Worm (Caenorhabditis elegans) whole organism, early embryonic: ENCODE data around the gene ldh-1.

Experiments
- B0310.2 ChIP-seq: sonication (generic microtip); optimal IDR thresholded peaks from 2 replicates; lab custom pipeline; 2016; ENCODE audit warnings: mild to moderate bottlenecking, missing genetic modification characterization, missing compliant biosample characterization
- F13C5.2 ChIP-seq: sonication (generic microtip); optimal IDR thresholded peaks from 2 replicates; lab custom pipeline; 2017; ENCODE audit warnings: mild to moderate bottlenecking, missing genetic modification characterization, inconsistent platforms, missing compliant biosample characterization
- aly-1 ChIP-seq: sonication (generic microtip); optimal IDR thresholded peaks from 2 replicates; lab custom pipeline; 2016; ENCODE audit warnings: missing genetic modification characterization, missing compliant biosample characterization
- ama-1 ChIP-seq: fragments of 150-350 bp; optimal IDR thresholded peaks from 2 replicates; lab custom pipeline; 2014
- ceh-13 ChIP-seq: fragments of 200-800 bp; sonication (Bioruptor generic); optimal IDR thresholded peaks from 2 replicates; lab custom pipeline; 2018; ENCODE audit warnings: mild to moderate bottlenecking, missing genetic modification characterization, missing compliant biosample characterization
- ceh-36 ChIP-seq: sonication (generic microtip); optimal IDR thresholded peaks from 2 replicates; lab custom pipeline; 2016; ENCODE audit warnings: missing genetic modification characterization, inconsistent platforms, missing compliant biosample characterization
- ets-7 ChIP-seq: sonication (generic microtip); optimal IDR thresholded peaks from 2 replicates; lab custom pipeline; 2016; ENCODE audit warnings: missing genotype, missing genetic modification characterization, missing compliant biosample characterization
- flt-1 ChIP-seq: fragments of 200-800 bp; sonication (Bioruptor generic); IDR thresholded peaks from 2 replicates; pipeline ENCODE4 v1.3.6; 2022; ENCODE audit warnings: missing genetic modification characterization, missing compliant biosample characterization
- hmbx-1 ChIP-seq: sonication (generic microtip); optimal IDR thresholded peaks from 2 replicates; lab custom pipeline; 2016; ENCODE audit warnings: mild to moderate bottlenecking, missing genetic modification characterization, missing compliant biosample characterization
- hmg-4 ChIP-seq: fragments of 200-800 bp; sonication (Bioruptor generic); optimal IDR thresholded peaks from 2 replicates; lab custom pipeline; 2018; ENCODE audit warnings: mild to moderate bottlenecking, missing genetic modification characterization, missing compliant biosample characterization
- hnd-1 ChIP-seq: sonication (generic microtip); optimal IDR thresholded peaks from 2 replicates; lab custom pipeline; 2016; ENCODE audit warnings: missing genetic modification characterization, missing compliant biosample characterization
- pes-1 ChIP-seq: fragments of 200-800 bp; sonication (Bioruptor generic); IDR thresholded peaks from 2 replicates; pipeline ENCODE4 v1.3.6; 2022; ENCODE audit warnings: missing genetic modification reagents, missing genetic modification characterization, missing compliant biosample characterization
- scrt-1 ChIP-seq: fragments of 200-800 bp; sonication (Bioruptor generic); IDR thresholded peaks from 2 replicates; pipeline ENCODE4 v1.3.6; 2022; ENCODE audit warnings: missing genetic modification characterization, missing compliant biosample characterization
- sea-1 ChIP-seq: fragments of 200-800 bp; sonication (Bioruptor generic); conservative IDR thresholded peaks from 2 replicates; pipeline ENCODE4 v1.3.6; 2022; ENCODE audit warnings: missing genetic modification characterization, missing compliant biosample characterization
- tbx-11 ChIP-seq: fragments of 200-800 bp; sonication (Bioruptor generic); IDR thresholded peaks from 2 replicates; pipeline ENCODE4 v1.3.6; 2022; ENCODE audit warnings: missing genetic modification characterization, missing compliant biosample characterization
- tbx-37 ChIP-seq: fragments of 200-800 bp; sonication (Bioruptor generic); conservative IDR thresholded peaks from 2 replicates; pipeline ENCODE4 v1.3.6; 2022; ENCODE audit warnings: missing genetic modification reagents, missing genetic modification characterization, missing compliant biosample characterization
- tra-4 ChIP-seq: sonication (generic microtip); optimal IDR thresholded peaks from 2 replicates; lab custom pipeline; 2017; ENCODE audit warnings: missing genetic modification characterization, missing compliant biosample characterization

ldh-1 gene

ce11 chrII:11761806-11762512 is 38.0 kb downstream of the ldh-1 start:
- TF ChIP-seq hmg-4 (GFP tag; lab: Kevin White, UChicago) = no peak
- 0 out of 2 replicates have a peak, but pooled peaks have one; percentile 65 for TF ChIP-seq sea-1 (GFP tag; lab: Robert Waterston, UW)

ce11 chrII:11765506-11766152 is 41.6 kb downstream of the ldh-1 start:
- no peak for TF ChIP-seq hmbx-1
- TF ChIP-seq scrt-1 (GFP tag; lab: Robert Waterston, UW) = no peak
- TF ChIP-seq tra-4 (tag; lab: Kevin White, UChicago) = no peak
- no peak for TF ChIP-seq flt-1 (GFP tag; lab: Robert Waterston, UW)
- TF ChIP-seq F13C5.2 (tag; lab: Kevin White, UChicago) = no peak
- TF ChIP-seq ceh-36 (tag; lab: Kevin White, UChicago) = no peak
- TF ChIP-seq sea-1 (GFP tag; lab: Robert Waterston, UW) = no peak
- no peak for TF ChIP-seq ceh-13 (GFP tag; lab: Kevin White, UChicago)
- no peak for TF ChIP-seq tbx-37
- no peak for TF ChIP-seq ama-1 (lab: Kevin White, UChicago)
- no peak for TF ChIP-seq B0310.2 (tag; lab: Kevin White, UChicago)
- TF ChIP-seq aly-1 = no peak
- TF ChIP-seq hmg-4 (GFP tag; lab: Kevin White, UChicago) = no peak
- no peak for TF ChIP-seq ets-7 (tag; lab: Kevin White, UChicago)
- TF ChIP-seq pes-1 = no peak
- TF ChIP-seq hnd-1 (tag; lab: Kevin White, UChicago) = no peak
- no peak for TF ChIP-seq tbx-11 (GFP tag; lab: Robert Waterston, UW)

- TF ChIP-seq flt-1 (GFP tag; lab: Robert Waterston, UW) (no peak), ama-1 (lab: Kevin White, UChicago) (no peak), aly-1 (no peak), B0310.2 (tag; lab: Kevin White, UChicago) (no peak), hnd-1 (tag; lab: Kevin White, UChicago) (no peak), pes-1 (no peak), tra-4 (tag; lab: Kevin White, UChicago) (no peak), tbx-11 (GFP tag; lab: Robert Waterston, UW) (no peak), scrt-1 (GFP tag; lab: Robert Waterston, UW) (no peak), tbx-37 (no peak), hmbx-1 (no peak)
Observed at ce11 chrII:11766472-11766871, 42.5 kb downstream of the ldh-1 start, which contains the start of gene F44E5.2. Gene F44E5.2, plus strand, starts transcription at chrII:11766772.

ce11 chrII:11772364-11772763 is 48.4 kb downstream of the ldh-1 start, which contains the start of gene F44E5.15:
Gene F44E5.15, plus strand, starts transcription at chrII:11772664.
- TF ChIP-seq ets-7 (tag; lab: Kevin White, UChicago) (no peak), aly-1 (no peak), tbx-11 (GFP tag; lab: Robert Waterston, UW) (no peak), B0310.2 (tag; lab: Kevin White, UChicago) (no peak), F13C5.2 (tag; lab: Kevin White, UChicago) (no peak), pes-1 (no peak), ama-1 (lab: Kevin White, UChicago) (no peak), hmbx-1 (no peak), tbx-37 (no peak), sea-1 (GFP tag; lab: Robert Waterston, UW) (no peak), tra-4 (tag; lab: Kevin White, UChicago) (no peak), flt-1 (GFP tag; lab: Robert Waterston, UW) (no peak), hnd-1 (tag; lab: Kevin White, UChicago) (no peak), hmg-4 (GFP tag; lab: Kevin White, UChicago) (no peak), scrt-1 (GFP tag; lab: Robert Waterston, UW) (no peak), ceh-36 (tag; lab: Kevin White, UChicago) (no peak), ceh-13 (GFP tag; lab: Kevin White, UChicago) (no peak)

ce11 chrII:11774218-11774617 is 50.2 kb downstream of the ldh-1 start, which contains the start of gene F44E5.1:
Gene F44E5.1, minus strand, starts transcription at chrII:11774559.
- TF ChIP-seq flt-1 (GFP tag; lab: Robert Waterston, UW) (no peak), hmg-4 (GFP tag; lab: Kevin White, UChicago) (peak; percentile 5)
